Worm (Caenorhabditis elegans): ENCODE data around the gene C01G12.13.

DNA sequence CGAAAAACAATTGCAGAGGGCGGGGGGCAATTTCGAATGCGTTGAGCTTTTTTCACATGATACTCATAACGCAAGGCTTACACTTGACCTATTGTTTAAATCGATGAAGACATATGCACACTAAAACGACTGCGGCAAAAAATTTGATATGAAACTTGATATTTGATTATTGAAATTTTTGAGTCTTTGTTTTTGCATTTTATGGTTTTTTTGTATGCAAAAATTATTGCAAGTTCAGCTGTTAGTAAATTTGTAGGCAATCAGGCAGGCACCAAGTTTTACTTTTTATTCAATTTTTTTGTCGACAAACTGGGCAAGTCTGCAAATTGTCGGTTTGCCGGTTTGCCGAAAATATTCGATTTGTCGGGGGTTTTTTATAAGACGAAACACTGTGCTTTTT, 29.6 kb downstream of the C01G12.13 start, which contains the start of gene arl-3:
- no peak for TF ChIP-seq fkh-10 (GFP tag; optimal IDR thresholded peaks at IDR 0.05)
- no peak for TF ChIP-seq ceh-9 (tag; optimal IDR thresholded peaks at IDR 0.05)
- TF ChIP-seq ceh-14 (tag; optimal IDR thresholded peaks at IDR 0.05): no peak
- TF ChIP-seq sox-2 (GFP tag; IDR thresholded peaks at IDR 0.05): no peak
- no peak for TF ChIP-seq pqm-1 (tag; optimal IDR thresholded peaks at IDR 0.05)
- TF ChIP-seq ama-1 (optimal IDR thresholded peaks at IDR 0.05): no peak
- TF ChIP-seq ahr-1 (tag; optimal IDR thresholded peaks at IDR 0.05): no peak
- no peak for TF ChIP-seq ceh-48 (tag; optimal IDR thresholded peaks at IDR 0.05)

All from whole organism, late embryonic.